Worm (Caenorhabditis elegans): Measurements from ENCODE around the gene clec-205.
A peak's percentile ranks its signal among the peaks of the same experiment; 100 is the strongest.
"Not testable (repeated sequence)": the region's sequence is repeated elsewhere in the genome, so short reads cannot be mapped to it uniquely, and the experiment has no call there.

The clec-205 gene

ce11 chrV:1797900-1798299, 37.2 kb downstream of the clec-205 start, which contains the start of gene F36H9.10:
Gene F36H9.10 (plus strand): TSS chrV:1798200.
- no peak for TF ChIP-seq ztf-29 (GFP tag; IDR thresholded peaks at IDR 0.05)
- no peak for TF ChIP-seq tab-1 (GFP tag; IDR thresholded peaks at IDR 0.05)
- no peak for TF ChIP-seq T22C8.4 (GFP tag; IDR thresholded peaks at IDR 0.05)
- TF ChIP-seq cog-1 (tag; optimal IDR thresholded peaks at IDR 0.05) = no peak
- no peak for TF ChIP-seq med-1 (GFP tag; optimal IDR thresholded peaks at IDR 0.05; ENCODE audit: insufficient read depth)
- no peak for TF ChIP-seq ref-1 (GFP tag; conservative IDR thresholded peaks at IDR 0.05)
- no peak for TF ChIP-seq ztf-23 (GFP tag; IDR thresholded peaks at IDR 0.05)
- TF ChIP-seq flt-1 (GFP tag; IDR thresholded peaks at IDR 0.05) = no peak
- TF ChIP-seq klf-2 (GFP tag; conservative IDR thresholded peaks at IDR 0.05) = no peak

- TF ChIP-seq med-1 (GFP tag; optimal IDR thresholded peaks at IDR 0.05; ENCODE audit: insufficient read depth) = no peak
- TF ChIP-seq ref-1 (GFP tag; conservative IDR thresholded peaks at IDR 0.05) = no peak
- TF ChIP-seq klf-2 (GFP tag; conservative IDR thresholded peaks at IDR 0.05) = no peak
- TF ChIP-seq flt-1 (GFP tag; IDR thresholded peaks at IDR 0.05) = no peak
Measured at ce11 chrV:1803043-1803442, 42.4 kb downstream of the clec-205 start, which contains the start of gene srt-41. Gene srt-41 (minus strand): TSS chrV:1803143.

ce11 chrV:1804034-1804542, 43.4 kb downstream of the clec-205 start:
- TF ChIP-seq cog-1 (tag; optimal IDR thresholded peaks at IDR 0.05) (no peak), ztf-29 (GFP tag; IDR thresholded peaks at IDR 0.05) (no peak), ref-1 (GFP tag; conservative IDR thresholded peaks at IDR 0.05) (no peak), T22C8.4 (GFP tag; IDR thresholded peaks at IDR 0.05) (no peak), ztf-23 (GFP tag; IDR thresholded peaks at IDR 0.05) (no peak), klf-2 (GFP tag; conservative IDR thresholded peaks at IDR 0.05) (no peak), flt-1 (GFP tag; IDR thresholded peaks at IDR 0.05) (no peak), med-1 (GFP tag; optimal IDR thresholded peaks at IDR 0.05; ENCODE audit: insufficient read depth) (no peak), tab-1 (GFP tag; IDR thresholded peaks at IDR 0.05) (no peak)

ce11 chrV:1804645-1805559, 44.2 kb downstream of the clec-205 start, which contains the start of the genes hsp-16.2 and hsp-16.41:
Gene hsp-16.2 (minus strand): TSS chrV:1804957.
Gene hsp-16.41 (plus strand): TSS chrV:1805178.
- no peak for TF ChIP-seq ref-1 (GFP tag; conservative IDR thresholded peaks at IDR 0.05)
- TF ChIP-seq ztf-29 (GFP tag; IDR thresholded peaks at IDR 0.05) = no peak
- TF ChIP-seq tab-1 (GFP tag; IDR thresholded peaks at IDR 0.05) = no peak
- TF ChIP-seq cog-1 (tag; optimal IDR thresholded peaks at IDR 0.05) = no peak
- TF ChIP-seq ztf-23 (GFP tag; IDR thresholded peaks at IDR 0.05) = 0 out of 2 replicates have a peak, but pooled peaks have one; percentile 26
- no peak for TF ChIP-seq med-1 (GFP tag; optimal IDR thresholded peaks at IDR 0.05; ENCODE audit: insufficient read depth)
- no peak for TF ChIP-seq T22C8.4 (GFP tag; IDR thresholded peaks at IDR 0.05)
- no peak for TF ChIP-seq flt-1 (GFP tag; IDR thresholded peaks at IDR 0.05)
- no peak for TF ChIP-seq klf-2 (GFP tag; conservative IDR thresholded peaks at IDR 0.05)

ce11 chrV:1805724-1806316, 45.1 kb downstream of the clec-205 start:
- TF ChIP-seq flt-1 (GFP tag; IDR thresholded peaks at IDR 0.05) = no peak

ce11 chrV:1807160-1807559, 46.5 kb downstream of the clec-205 start, which contains the start of gene srt-42:
Gene srt-42 (plus strand): TSS chrV:1807460.
- TF ChIP-seq tab-1 (GFP tag; IDR thresholded peaks at IDR 0.05) (no peak), T22C8.4 (GFP tag; IDR thresholded peaks at IDR 0.05) (no peak), flt-1 (GFP tag; IDR thresholded peaks at IDR 0.05) (no peak)

- TF ChIP-seq ztf-23 (GFP tag; IDR thresholded peaks at IDR 0.05) = no peak
Measured at ce11 chrV:1811035-1811434, 50.3 kb downstream of the clec-205 start, which contains the start of gene Y46H3A.4. Gene Y46H3A.4 (minus strand): TSS chrV:1811135.

- TF ChIP-seq cog-1 (tag; optimal IDR thresholded peaks at IDR 0.05); T22C8.4 (GFP tag; IDR thresholded peaks at IDR 0.05); klf-2 (GFP tag; conservative IDR thresholded peaks at IDR 0.05): not testable (repeated sequence)
Measured at ce11 chrV:1814784-1815183, 54.1 kb downstream of the clec-205 start, which contains the start of gene Y46H3A.5. Gene Y46H3A.5 (minus strand): TSS chrV:1814884.
